Worm (Caenorhabditis elegans): ENCODE data around the gene clec-29.

DNA sequence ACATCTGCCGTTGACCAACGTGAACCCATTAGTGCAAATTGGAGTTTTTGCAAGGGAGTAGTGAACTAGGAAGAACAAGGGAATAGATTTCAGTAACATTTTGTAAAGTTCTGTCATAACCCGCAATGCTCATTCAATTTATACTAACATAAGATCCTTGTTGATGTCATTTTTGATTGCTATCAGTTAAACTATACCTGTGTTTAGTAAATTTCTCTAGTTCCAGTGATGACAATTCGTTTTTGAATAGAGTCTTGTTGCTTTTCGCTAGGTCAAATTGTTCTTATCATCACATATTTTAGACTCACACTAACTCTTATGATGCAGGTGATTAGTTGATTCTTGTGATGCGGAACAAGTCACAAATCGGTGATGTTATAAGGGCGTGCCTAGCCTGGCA, 32.5 kb downstream of the clec-29 start, which contains the start of gene clec-9:
- TF ChIP-seq ama-1 (optimal IDR thresholded peaks at IDR 0.05) (no peak), ceh-13 (GFP tag; optimal IDR thresholded peaks at IDR 0.05) (no peak), scrt-1 (GFP tag; IDR thresholded peaks at IDR 0.05) (no peak), flt-1 (GFP tag; IDR thresholded peaks at IDR 0.05) (no peak), tra-4 (tag; optimal IDR thresholded peaks at IDR 0.05) (no peak), hmbx-1 (tag; optimal IDR thresholded peaks at IDR 0.05) (no peak), B0310.2 (tag; optimal IDR thresholded peaks at IDR 0.05) (no peak), tbx-11 (GFP tag; IDR thresholded peaks at IDR 0.05) (no peak)

Data from whole organism, early embryonic.